Worm (Caenorhabditis elegans) whole organism, young adult: Measurements from ENCODE around the gene algn-8.
A peak's percentile ranks its signal among the peaks of the same experiment; 100 is the strongest.

Experiments
- B0035.1 ChIP-seq: sonication (generic microtip); optimal IDR thresholded peaks from 2 replicates; lab custom pipeline; 2016; ENCODE audit warnings: missing genetic modification characterization, mild to moderate bottlenecking, missing compliant biosample characterization, missing genotype, missing genetic modification reagents
- C06A6.2 ChIP-seq: fragments of 200-800 bp; sonication (Bioruptor generic); conservative IDR thresholded peaks from 2 replicates; pipeline ENCODE4 v1.3.6; 2022; ENCODE audit warnings: missing genetic modification characterization, missing compliant biosample characterization
- F10E7.11 ChIP-seq: sonication (generic microtip); optimal IDR thresholded peaks from 2 replicates; lab custom pipeline; 2017; ENCODE audit warnings: mild to moderate bottlenecking, missing genetic modification characterization, moderate library complexity, missing compliant biosample characterization
- F23B12.7 ChIP-seq: sonication (generic microtip); optimal IDR thresholded peaks from 2 replicates; lab custom pipeline; 2017; ENCODE audit warnings: missing genetic modification characterization, mild to moderate bottlenecking, missing compliant biosample characterization, antibody characterized with exemption, moderate library complexity; ENCODE audit not compliant: insufficient read depth
- F37B4.10 ChIP-seq: fragments of 200-800 bp; sonication (Bioruptor generic); IDR thresholded peaks from 2 replicates; pipeline ENCODE4 v1.3.6; 2022; ENCODE audit warnings: missing genetic modification characterization, missing compliant biosample characterization
- F39B2.1 ChIP-seq: fragments of 200-800 bp; sonication (Bioruptor generic); IDR thresholded peaks from 2 replicates; pipeline ENCODE4 v1.3.6; 2022; ENCODE audit warnings: missing genetic modification reagents, missing genetic modification characterization, missing compliant biosample characterization
- F55B11.4 ChIP-seq: sonication (generic microtip); optimal IDR thresholded peaks from 2 replicates; lab custom pipeline; 2016; ENCODE audit warnings: missing compliant biosample characterization, missing genetic modification characterization, borderline replicate concordance; ENCODE audit not compliant: insufficient read depth
- F57A8.1 ChIP-seq: fragments of 200-800 bp; sonication (Bioruptor generic); optimal IDR thresholded peaks from 2 replicates; lab custom pipeline; 2018; ENCODE audit warnings: mild to moderate bottlenecking, missing genetic modification characterization, moderate library complexity, missing compliant biosample characterization
- K12H6.12 ChIP-seq: fragments of 200-800 bp; sonication (Bioruptor generic); optimal IDR thresholded peaks from 2 replicates; lab custom pipeline; 2018; ENCODE audit warnings: mild to moderate bottlenecking, missing genetic modification characterization, missing compliant biosample characterization
- T07F8.4 ChIP-seq: sonication (generic microtip); optimal IDR thresholded peaks from 2 replicates; lab custom pipeline; 2016; ENCODE audit warnings: mild to moderate bottlenecking, missing genetic modification characterization, moderate library complexity, missing compliant biosample characterization
- Y56A3A.18 ChIP-seq: fragments of 200-800 bp; sonication (Bioruptor generic); IDR thresholded peaks from 2 replicates; pipeline ENCODE4 v1.3.6; 2022; ENCODE audit warnings: missing genetic modification reagents, missing genetic modification characterization, missing compliant biosample characterization
- Y79H2A.3 ChIP-seq: fragments of 200-800 bp; sonication (Bioruptor generic); conservative IDR thresholded peaks from 2 replicates; pipeline ENCODE4 v1.3.6; 2022; ENCODE audit warnings: missing genetic modification reagents, missing genetic modification characterization, missing compliant biosample characterization
- ZK185.1 ChIP-seq: sonication (generic microtip); optimal IDR thresholded peaks from 2 replicates; lab custom pipeline; 2016; ENCODE audit warnings: mild to moderate bottlenecking, missing genetic modification characterization, missing compliant biosample characterization; ENCODE audit not compliant: poor library complexity, severe bottlenecking
- attf-3 ChIP-seq: fragments of 200-800 bp; sonication (Bioruptor generic); conservative IDR thresholded peaks from 2 replicates; pipeline ENCODE4 v1.3.6; 2022; ENCODE audit warnings: missing genetic modification reagents, missing genetic modification characterization, missing compliant biosample characterization
- cebp-1 ChIP-seq, 2 experiments: fragments of 200-800 bp in 1 of 2; sonication (Bioruptor generic) in 1 of 2; sonication (generic microtip) in 1 of 2; IDR thresholded peaks in 1 of 2; optimal IDR thresholded peaks in 1 of 2; 2 replicates each; pipeline versions ENCODE4 v1.3.6 to Lab custom; 2017 to 2022; ENCODE audit warnings: missing compliant biosample characterization in 2 of 2, missing genetic modification characterization in 2 of 2, mild to moderate bottlenecking in 1 of 2, missing genetic modification reagents in 1 of 2, moderate library complexity in 1 of 2
- cebp-2 ChIP-seq: fragments of 200-800 bp; sonication (Bioruptor generic); IDR thresholded peaks from 2 replicates; pipeline ENCODE4 v1.3.6; 2022; ENCODE audit warnings: missing genetic modification characterization, missing compliant biosample characterization
- ceh-27 ChIP-seq: fragments of 200-800 bp; sonication (Bioruptor generic); optimal IDR thresholded peaks from 2 replicates; lab custom pipeline; 2018; ENCODE audit warnings: mild to moderate bottlenecking, missing genetic modification characterization, moderate library complexity, missing compliant biosample characterization
- ceh-40 ChIP-seq: fragments of 200-800 bp; sonication (Bioruptor generic); IDR thresholded peaks from 2 replicates; pipeline ENCODE4 v1.3.6; 2022; ENCODE audit warnings: missing genetic modification characterization, missing compliant biosample characterization
- ceh-91 ChIP-seq: fragments of 200-800 bp; sonication (Bioruptor generic); IDR thresholded peaks from 2 replicates; pipeline ENCODE4 v1.3.6; 2022; ENCODE audit warnings: missing genetic modification reagents, missing genetic modification characterization, missing compliant biosample characterization
- chd-7 ChIP-seq: sonication (generic microtip); optimal IDR thresholded peaks from 2 replicates; lab custom pipeline; 2016; ENCODE audit warnings: mild to moderate bottlenecking, missing genetic modification characterization, moderate library complexity, missing compliant biosample characterization
- dpff-1 ChIP-seq: sonication (generic microtip); optimal IDR thresholded peaks from 2 replicates; lab custom pipeline; 2017; ENCODE audit warnings: mild to moderate bottlenecking, missing genetic modification characterization, missing compliant biosample characterization
- efl-1 ChIP-seq: fragments of 150-350 bp; optimal IDR thresholded peaks from 2 replicates; lab custom pipeline; 2014; ENCODE audit warnings: missing biosample characterization, missing genetic modification reagents, missing genetic modification characterization
- egl-18 ChIP-seq: fragments of 200-800 bp; sonication (Bioruptor generic); IDR thresholded peaks from 2 replicates; pipeline ENCODE4 v1.3.6; 2022; ENCODE audit warnings: missing genetic modification reagents, missing genetic modification characterization, missing compliant biosample characterization
- egl-44 ChIP-seq: fragments of 200-800 bp; sonication (Bioruptor generic); IDR thresholded peaks from 2 replicates; pipeline ENCODE4 v1.3.6; 2022; ENCODE audit warnings: missing genetic modification reagents, missing genetic modification characterization, missing compliant biosample characterization
- fkh-3 ChIP-seq: sonication (generic microtip); optimal IDR thresholded peaks from 2 replicates; lab custom pipeline; 2016; ENCODE audit warnings: mild to moderate bottlenecking, missing genetic modification characterization, missing compliant biosample characterization
- gei-17 ChIP-seq: fragments of 200-800 bp; sonication (Bioruptor generic); optimal IDR thresholded peaks from 2 replicates; lab custom pipeline; 2018; ENCODE audit warnings: mild to moderate bottlenecking, missing genetic modification characterization, missing compliant biosample characterization
- hlh-26 ChIP-seq: fragments of 200-800 bp; sonication (Bioruptor generic); conservative IDR thresholded peaks from 2 replicates; pipeline ENCODE4 v1.3.6; 2022; ENCODE audit warnings: missing genetic modification reagents, missing genetic modification characterization, missing compliant biosample characterization
- hsf-1 ChIP-seq: fragments of 200-800 bp; sonication (Bioruptor generic); IDR thresholded peaks from 2 replicates; pipeline ENCODE4 v1.3.6; 2022; ENCODE audit warnings: missing genetic modification reagents, missing genetic modification characterization, missing compliant biosample characterization
- lag-1 ChIP-seq: fragments of 200-800 bp; sonication (Bioruptor generic); IDR thresholded peaks from 2 replicates; pipeline ENCODE4 v1.3.6; 2022; ENCODE audit warnings: missing genetic modification reagents, missing genetic modification characterization, missing compliant biosample characterization
- lin-26 ChIP-seq: fragments of 200-800 bp; sonication (Bioruptor generic); IDR thresholded peaks from 2 replicates; pipeline ENCODE4 v1.3.6; 2022; ENCODE audit warnings: missing genetic modification reagents, missing genetic modification characterization, missing compliant biosample characterization
- lin-40 ChIP-seq: sonication (generic microtip); optimal IDR thresholded peaks from 2 replicates; lab custom pipeline; 2016; ENCODE audit warnings: missing genetic modification characterization, mild to moderate bottlenecking, missing compliant biosample characterization, missing genotype, missing genetic modification reagents
- lir-1 ChIP-seq: fragments of 200-800 bp; sonication (Bioruptor generic); conservative IDR thresholded peaks from 2 replicates; pipeline ENCODE4 v1.3.6; 2022; ENCODE audit warnings: missing genetic modification reagents, missing genetic modification characterization, missing compliant biosample characterization
- madf-10 ChIP-seq: sonication (generic microtip); optimal IDR thresholded peaks from 2 replicates; lab custom pipeline; 2016; ENCODE audit warnings: mild to moderate bottlenecking, missing genetic modification characterization, missing compliant biosample characterization
- madf-3 ChIP-seq: fragments of 200-800 bp; sonication (Bioruptor generic); IDR thresholded peaks from 2 replicates; pipeline ENCODE4 v1.3.6; 2022; ENCODE audit warnings: missing genetic modification reagents, missing genetic modification characterization, missing compliant biosample characterization
- mes-4 ChIP-seq: sonication (generic microtip); optimal IDR thresholded peaks from 2 replicates; lab custom pipeline; 2016; ENCODE audit warnings: missing genotype, missing genetic modification characterization, missing compliant biosample characterization
- mxl-1 ChIP-seq: sonication (generic microtip); optimal IDR thresholded peaks from 2 replicates; lab custom pipeline; 2016; ENCODE audit warnings: missing genetic modification characterization, missing compliant biosample characterization
- nfya-2 ChIP-seq: fragments of 200-800 bp; sonication (Bioruptor generic); IDR thresholded peaks from 2 replicates; pipeline ENCODE4 v1.3.6; 2022; ENCODE audit warnings: missing genetic modification reagents, missing genetic modification characterization, missing compliant biosample characterization
- nhr-90 ChIP-seq: sonication (generic microtip); optimal IDR thresholded peaks from 2 replicates; lab custom pipeline; 2016; ENCODE audit warnings: missing genotype, mild to moderate bottlenecking, missing genetic modification characterization, missing compliant biosample characterization
- pbrm-1 ChIP-seq: fragments of 200-800 bp; sonication (Bioruptor generic); IDR thresholded peaks from 2 replicates; pipeline ENCODE4 v1.3.6; 2022; ENCODE audit warnings: missing genetic modification reagents, missing genetic modification characterization, missing compliant biosample characterization
- pha-4 ChIP-seq: fragments of 150-350 bp; sonication (generic microtip); optimal IDR thresholded peaks from 2 replicates; lab custom pipeline; 2014; ENCODE audit warnings: missing biosample characterization, missing genetic modification reagents, missing genetic modification characterization
- rcor-1 ChIP-seq: fragments of 200-800 bp; sonication (Bioruptor generic); IDR thresholded peaks from 2 replicates; pipeline ENCODE4 v1.3.6; 2022; ENCODE audit warnings: missing genetic modification reagents, missing genetic modification characterization, missing compliant biosample characterization
- rec-8 ChIP-seq, 2 experiments: sonication (generic microtip); optimal IDR thresholded peaks; 2 replicates each; lab custom pipeline; 2016; ENCODE audit warnings: mild to moderate bottlenecking in 2 of 2, missing genetic modification characterization in 2 of 2, missing genetic modification reagents in 2 of 2, missing genotype in 2 of 2, missing biosample characterization in 1 of 2, missing compliant biosample characterization in 1 of 2, moderate library complexity in 1 of 2
- repo-1 ChIP-seq: sonication (generic microtip); optimal IDR thresholded peaks from 2 replicates; lab custom pipeline; 2017; ENCODE audit warnings: mild to moderate bottlenecking, missing genetic modification characterization, missing compliant biosample characterization
- sptf-2 ChIP-seq: fragments of 200-800 bp; sonication (Bioruptor generic); optimal IDR thresholded peaks from 2 replicates; lab custom pipeline; 2018; ENCODE audit warnings: mild to moderate bottlenecking, missing genetic modification characterization, missing compliant biosample characterization
- unc-130 ChIP-seq: sonication (generic microtip); optimal IDR thresholded peaks from 2 replicates; lab custom pipeline; 2016; ENCODE audit warnings: missing genetic modification reagents, missing genetic modification characterization, missing compliant biosample characterization
- ztf-22 ChIP-seq: fragments of 200-800 bp; sonication (Bioruptor generic); optimal IDR thresholded peaks from 2 replicates; lab custom pipeline; 2018; ENCODE audit warnings: mild to moderate bottlenecking, missing genetic modification characterization, moderate library complexity, missing compliant biosample characterization
- ztf-26 ChIP-seq: sonication (generic microtip); optimal IDR thresholded peaks from 2 replicates; lab custom pipeline; 2017; ENCODE audit warnings: missing genetic modification characterization, missing compliant biosample characterization
- ztf-6 ChIP-seq: fragments of 200-800 bp; sonication (Bioruptor generic); IDR thresholded peaks from 2 replicates; pipeline ENCODE4 v1.3.6; 2022; ENCODE audit warnings: missing genetic modification reagents, missing genetic modification characterization, missing compliant biosample characterization

The algn-8 gene

ce11 chrII:9933947-9934383, 47.7 kb upstream of the algn-8 start:
- TF ChIP-seq Y79H2A.3: no peak
- no peak for TF ChIP-seq cebp-1 (GFP tag; IDR thresholded peaks at IDR 0.05; lab: Robert Waterston, UW)
- peak; percentile 41 for TF ChIP-seq cebp-1 (tag; optimal IDR thresholded peaks at IDR 0.05; lab: Kevin White, UChicago)
- no peak for TF ChIP-seq sptf-2
- TF ChIP-seq chd-7: peak; percentile 10
- no peak for TF ChIP-seq F39B2.1 (GFP tag; lab: Robert Waterston, UW)
- peak; percentile 54; the same call in 1 of the 2 replicates for TF ChIP-seq lin-26
- TF ChIP-seq ceh-40 (GFP tag; lab: Robert Waterston, UW): 0 out of 2 replicates have a peak, but pooled peaks have one; percentile 22
- no peak for TF ChIP-seq lag-1 (GFP tag; lab: Robert Waterston, UW)
- TF ChIP-seq C06A6.2 (GFP tag; lab: Robert Waterston, UW): no peak
- no peak for TF ChIP-seq madf-3 (GFP tag; lab: Robert Waterston, UW)
- no peak for TF ChIP-seq fkh-3 (tag; lab: Kevin White, UChicago)
- TF ChIP-seq hsf-1 (GFP tag; lab: Robert Waterston, UW): 0 out of 2 replicates have a peak, but pooled peaks have one; percentile 20
- peak; percentile 51 for TF ChIP-seq madf-10 (tag; lab: Kevin White, UChicago)
- no peak for TF ChIP-seq ceh-27
- no peak for TF ChIP-seq egl-44 (GFP tag; lab: Robert Waterston, UW)
- no peak for TF ChIP-seq rcor-1 (GFP tag; lab: Robert Waterston, UW)
- TF ChIP-seq dpff-1 (tag; lab: Kevin White, UChicago): peak; percentile 72
- no peak for TF ChIP-seq T07F8.4 (tag; lab: Kevin White, UChicago)
- peak; percentile 14 for TF ChIP-seq ztf-26 (tag; lab: Kevin White, UChicago)
- no peak for TF ChIP-seq nfya-2 (GFP tag; lab: Robert Waterston, UW)
- TF ChIP-seq K12H6.12: no peak
- TF ChIP-seq lir-1: no peak
- peak; percentile 59 for TF ChIP-seq ZK185.1 (tag; lab: Kevin White, UChicago)
- TF ChIP-seq hlh-26: no peak
- no peak for TF ChIP-seq pha-4 (tag; lab: Kevin White, UChicago)
- TF ChIP-seq efl-1 (GFP tag; lab: Kevin White, UChicago): no peak
- TF ChIP-seq F57A8.1 (GFP tag; lab: Kevin White, UChicago): no peak
- TF ChIP-seq gei-17 (GFP tag; lab: Kevin White, UChicago): no peak
- TF ChIP-seq egl-18: no peak
- no peak for TF ChIP-seq rec-8 (tag; optimal IDR thresholded peaks at IDR 0.05; lab: Kevin White, UChicago)
- TF ChIP-seq F10E7.11 (tag; lab: Kevin White, UChicago): no peak
- peak; percentile 2 for TF ChIP-seq F23B12.7 (tag; lab: Kevin White, UChicago)
- TF ChIP-seq ceh-91: no peak
- TF ChIP-seq lin-40 (tag; lab: Kevin White, UChicago): peak; percentile 60
- TF ChIP-seq B0035.1 (tag; lab: Kevin White, UChicago): peak; percentile 71
- peak; percentile 41 for TF ChIP-seq nhr-90 (tag; lab: Kevin White, UChicago)
- TF ChIP-seq pbrm-1 (GFP tag; lab: Robert Waterston, UW): 0 out of 2 replicates have a peak, but pooled peaks have one; percentile 14
- no peak for TF ChIP-seq unc-130 (GFP tag; lab: Kevin White, UChicago)
- no peak for TF ChIP-seq ztf-6 (GFP tag; lab: Robert Waterston, UW)
- no peak for TF ChIP-seq attf-3 (GFP tag; lab: Robert Waterston, UW)
- TF ChIP-seq F55B11.4: no peak
- no peak for TF ChIP-seq mxl-1
- TF ChIP-seq Y56A3A.18 (GFP tag; lab: Robert Waterston, UW): peak; percentile 45; the same call in 1 of the 2 replicates
- TF ChIP-seq mes-4 (tag; lab: Kevin White, UChicago): no peak
- TF ChIP-seq cebp-2 (GFP tag; lab: Robert Waterston, UW): 0 out of 2 replicates have a peak, but pooled peaks have one; percentile 17
- TF ChIP-seq repo-1 (tag; lab: Kevin White, UChicago): peak; percentile 90
- TF ChIP-seq ztf-22: peak; percentile 21
- TF ChIP-seq F37B4.10 (GFP tag; lab: Robert Waterston, UW): no peak
